Fruit fly (Drosophila melanogaster) whole organism, adult: ENCODE measurements around the gene SPoCk.
A peak's percentile ranks its signal among the peaks of the same experiment; 100 is the strongest.

Experiments
- CG12768 ChIP-seq: fragments of 200-800 bp; sonication (Bioruptor generic); optimal IDR thresholded peaks from 2 replicates; lab custom pipeline; 2017; ENCODE audit warnings: missing biosample characterization, missing genetic modification characterization, mild to moderate bottlenecking, moderate library complexity, missing genetic modification reagents
- CG7045 ChIP-seq: fragments of 200-800 bp; sonication (Bioruptor generic); optimal IDR thresholded peaks from 2 replicates; lab custom pipeline; 2017; ENCODE audit warnings: missing biosample characterization, mild to moderate bottlenecking, missing genetic modification characterization
- Clk ChIP-seq: fragments of 200-800 bp; sonication (Bioruptor generic); optimal IDR thresholded peaks from 2 replicates; lab custom pipeline; 2017; ENCODE audit warnings: missing biosample characterization, missing genetic modification characterization
- Mnt ChIP-seq: fragments of 200-800 bp; sonication (Bioruptor generic); optimal IDR thresholded peaks from 2 replicates; lab custom pipeline; 2016; ENCODE audit warnings: missing biosample characterization, mild to moderate bottlenecking, missing genetic modification characterization
- kay ChIP-seq: fragments of 200-800 bp; sonication (Bioruptor generic); peaks from one replicate; lab custom pipeline; 2016; ENCODE audit warnings: missing biosample characterization, missing genetic modification characterization, borderline replicate concordance

dm6 chr3L:22733607-22734006 lies 15.6 kb upstream of the SPoCk start:
- TF ChIP-seq Mnt (GFP tag; lab: Kevin White, UChicago) (no peak), CG7045 (GFP tag; lab: Kevin White, UChicago) (no peak), kay (peak; percentile 54), Clk (GFP tag; lab: Kevin White, UChicago) (no peak), CG12768 (GFP tag; lab: Kevin White, UChicago) (no peak)
